Worm (Caenorhabditis elegans): ENCODE measurements around the gene nuo-3.

nuo-3 gene

DNA sequence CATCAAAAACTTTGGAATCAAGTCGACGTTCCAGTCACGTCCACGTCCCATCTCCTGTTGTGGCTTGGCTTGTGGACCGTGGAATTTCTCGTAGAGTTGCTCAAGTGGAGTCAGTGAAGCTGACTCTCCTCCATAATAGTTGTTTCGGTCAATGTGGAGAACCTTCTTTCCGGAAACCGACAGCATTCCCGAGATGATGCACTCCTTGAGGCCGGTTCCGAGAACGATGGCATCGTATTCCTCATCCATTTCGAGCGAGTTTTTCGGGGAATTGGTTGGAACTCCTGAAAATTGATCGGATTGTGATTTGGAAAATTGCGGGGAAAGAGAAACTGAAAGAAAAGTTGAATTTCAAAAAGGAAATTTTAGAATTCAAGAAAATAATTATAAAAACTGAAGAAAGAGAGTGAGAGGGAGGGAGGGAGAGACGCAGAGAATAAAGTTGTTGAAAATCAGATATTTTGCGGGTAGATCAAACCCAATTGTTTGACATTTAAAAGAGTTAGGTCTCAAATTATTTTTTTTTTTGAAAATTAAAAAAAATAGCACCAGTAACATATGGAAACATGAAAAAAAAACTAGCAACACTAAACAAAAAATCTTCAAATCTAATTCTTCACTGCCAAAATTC lies 4.6 kb downstream of the nuo-3 start, which contains the start of gene gdi-1 (continued):
- TF ChIP-seq madf-10 (tag; optimal IDR thresholded peaks at IDR 0.05) (no peak), pbrm-1 (GFP tag; IDR thresholded peaks at IDR 0.05) (no peak), dpl-1 (GFP tag; optimal IDR thresholded peaks at IDR 0.05) (peak; percentile 20), snpc-1.1 (tag; optimal IDR thresholded peaks at IDR 0.05; ENCODE audit: insufficient read depth) (peak; percentile 9), snpc-4 (GFP tag; optimal IDR thresholded peaks at IDR 0.05) (no peak), snpc-4 (tag; optimal IDR thresholded peaks at IDR 0.05) (peak in 1 of 4 experiments; percentile 72), madf-6 (GFP tag; IDR thresholded peaks at IDR 0.05) (peak; percentile 36; the same call in 1 of the 2 replicates), chd-7 (tag; optimal IDR thresholded peaks at IDR 0.05) (no peak), efl-1 (GFP tag; optimal IDR thresholded peaks at IDR 0.05) (peak; percentile 43)

DNA sequence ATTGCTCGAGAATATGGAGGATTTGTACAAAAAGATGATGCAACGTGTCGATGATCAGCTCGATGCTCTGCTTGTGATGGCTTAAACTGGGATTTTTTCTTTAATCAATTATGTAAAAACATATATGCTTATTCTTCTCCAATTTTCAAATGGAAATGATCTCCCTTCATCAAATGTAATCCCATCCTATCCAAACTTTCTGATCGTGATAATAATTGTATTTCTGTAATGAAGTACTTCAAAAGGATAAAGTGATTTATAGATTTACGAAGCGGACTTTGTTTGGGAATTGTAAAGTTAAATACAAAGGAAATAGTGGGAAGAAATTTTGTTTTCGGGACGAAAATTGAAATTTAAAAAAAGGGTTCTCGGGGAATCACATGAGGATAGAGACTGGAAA lies 6.8 kb downstream of the nuo-3 start:
- TF ChIP-seq lsy-27 (tag; optimal IDR thresholded peaks at IDR 0.05; ENCODE audit: borderline replicate concordance, insufficient read depth) = no peak
- TF ChIP-seq bed-2 (GFP tag; IDR thresholded peaks at IDR 0.05) = no peak
- no peak for TF ChIP-seq B0019.2 (GFP tag; conservative IDR thresholded peaks at IDR 0.05)
- TF ChIP-seq snpc-1.3 (tag; optimal IDR thresholded peaks at IDR 0.05; ENCODE audit: insufficient read depth) = peak; percentile 61
- TF ChIP-seq pbrm-1 (GFP tag; IDR thresholded peaks at IDR 0.05) = 0 out of 2 replicates have a peak, but pooled peaks have one; percentile 7
- TF ChIP-seq madf-8 (GFP tag; conservative IDR thresholded peaks at IDR 0.05) = no peak; the same call in 1 of the 2 replicates
- peak; percentile 38 for TF ChIP-seq tlf-1 (GFP tag; optimal IDR thresholded peaks at IDR 0.05)
- peak; percentile 95 for TF ChIP-seq attf-6 (GFP tag; IDR thresholded peaks at IDR 0.05)
- TF ChIP-seq die-1 (tag; optimal IDR thresholded peaks at IDR 0.05) = peak; percentile 35
- TF ChIP-seq somi-1 (GFP tag; optimal IDR thresholded peaks at IDR 0.05) = peak; percentile 26
- TF ChIP-seq dox-1 (GFP tag; IDR thresholded peaks at IDR 0.05) = no peak
- TF ChIP-seq dpl-1 (GFP tag; optimal IDR thresholded peaks at IDR 0.05) = no peak
- no peak for TF ChIP-seq hsf-1 (GFP tag; IDR thresholded peaks at IDR 0.05)
- TF ChIP-seq efl-1 (GFP tag; optimal IDR thresholded peaks at IDR 0.05) = no peak
- peak in 1 of 2 experiments; percentile 32 for TF ChIP-seq rec-8 (tag; optimal IDR thresholded peaks at IDR 0.05)
- TF ChIP-seq Y67H2A.10 (GFP tag; conservative IDR thresholded peaks at IDR 0.05) = 0 out of 2 replicates have a peak, but pooled peaks have one; percentile 28
- TF ChIP-seq sptf-2 (GFP tag; optimal IDR thresholded peaks at IDR 0.05) = no peak
- TF ChIP-seq fkh-3 (tag; optimal IDR thresholded peaks at IDR 0.05) = no peak
- no peak for TF ChIP-seq madf-3 (GFP tag; IDR thresholded peaks at IDR 0.05)
- TF ChIP-seq ztf-18 (tag; optimal IDR thresholded peaks at IDR 0.05) = peak; percentile 6
- TF ChIP-seq bed-1 (GFP tag; IDR thresholded peaks at IDR 0.05) = no peak
- no peak for TF ChIP-seq B0261.1 (tag; optimal IDR thresholded peaks at IDR 0.05)
- TF ChIP-seq F39B2.1 (GFP tag; IDR thresholded peaks at IDR 0.05) = no peak
- TF ChIP-seq ztf-3 (GFP tag; optimal IDR thresholded peaks at IDR 0.05) = no peak
- TF ChIP-seq ceh-40 (GFP tag; IDR thresholded peaks at IDR 0.05) = no peak
- TF ChIP-seq lin-35 (GFP tag; optimal IDR thresholded peaks at IDR 0.05) = peak in 1 of 3 experiments; percentile 62
- peak; percentile 73 for TF ChIP-seq him-1 (tag; optimal IDR thresholded peaks at IDR 0.05)
- peak; percentile 35 for TF ChIP-seq tbp1 (GFP tag; optimal IDR thresholded peaks at IDR 0.05)
- no peak for TF ChIP-seq snpc-3.4 (tag; optimal IDR thresholded peaks at IDR 0.05)
- TF ChIP-seq ekl-4 (GFP tag; IDR thresholded peaks at IDR 0.05) = 0 out of 2 replicates have a peak, but pooled peaks have one; percentile 26
- TF ChIP-seq hlh-12 (tag; optimal IDR thresholded peaks at IDR 0.05) = no peak
- no peak for TF ChIP-seq unc-62 (GFP tag; optimal IDR thresholded peaks at IDR 0.05)
- TF ChIP-seq C06A6.2 (GFP tag; conservative IDR thresholded peaks at IDR 0.05) = no peak
- TF ChIP-seq Y79H2A.3 (GFP tag; conservative IDR thresholded peaks at IDR 0.05) = peak; percentile 76
- no peak for TF ChIP-seq ets-4 (GFP tag; optimal IDR thresholded peaks at IDR 0.05)
- TF ChIP-seq B0336.3 (GFP tag; IDR thresholded peaks at IDR 0.05) = no peak; the same call in none of the 2 replicates
- TF ChIP-seq hrde-1 (tag; optimal IDR thresholded peaks at IDR 0.05; ENCODE audit: borderline replicate concordance) = peak; percentile 48
- no peak for TF ChIP-seq gei-17 (GFP tag; optimal IDR thresholded peaks at IDR 0.05)
